Fruit fly (Drosophila melanogaster) whole organism, larva: Measurements from ENCODE around the gene wfs1.

Experiments
- noc ChIP-seq: fragments of 200-800 bp; sonication (Bioruptor generic); optimal IDR thresholded peaks from 3 replicates; lab custom pipeline; 2019; ENCODE audit warnings: missing biosample characterization, mild to moderate bottlenecking, missing genetic modification characterization, moderate library complexity

wfs1 gene

dm6 chr3R:22701793-22702192 is 11.6 kb upstream of the wfs1 start, which contains the start of the genes CG6972 and CCAP:
Gene CG6972 (plus strand): TSS chr3R:22702007.
Gene CCAP (minus strand): TSS chr3R:22702084.
- no peak for TF ChIP-seq noc (tag; lab: Kevin White, UChicago)

- TF ChIP-seq noc (tag; lab: Kevin White, UChicago): no peak
Measured at dm6 chr3R:22698208-22698607, 8.0 kb upstream of the wfs1 start, which contains the start of gene Cyp6d4. Gene Cyp6d4 (plus strand): TSS chr3R:22698319.

- no peak for TF ChIP-seq noc (tag; lab: Kevin White, UChicago)
Measured at dm6 chr3R:22694659-22695058, 4.5 kb upstream of the wfs1 start, which contains the start of gene cd. Gene cd (plus strand): TSS chr3R:22694959.

dm6 chr3R:22686336-22686874 is 3.8 kb downstream of the wfs1 start, which contains the start of the genes Gclm and CG17625:
Gene Gclm (minus strand): TSS chr3R:22686510.
Gene CG17625 (plus strand): TSS chr3R:22686849.
- peak; percentile 67 for TF ChIP-seq noc (tag; lab: Kevin White, UChicago)

dm6 chr3R:22684948-22685253 is 5.3 kb downstream of the wfs1 start:
- no peak for TF ChIP-seq noc (tag; lab: Kevin White, UChicago)

- TF ChIP-seq noc (tag; lab: Kevin White, UChicago): peak; percentile 94
Measured at dm6 chr3R:22684044-22684947, 5.9 kb downstream of the wfs1 start.

- no peak for TF ChIP-seq noc (tag; lab: Kevin White, UChicago)
Measured at dm6 chr3R:22675447-22675846, 14.7 kb downstream of the wfs1 start.

dm6 chr3R:22673528-22673959 is 16.6 kb downstream of the wfs1 start:
- peak; percentile 49 for TF ChIP-seq noc (tag; lab: Kevin White, UChicago)

dm6 chr3R:22672695-22673346 is 17.4 kb downstream of the wfs1 start:
- TF ChIP-seq noc (tag; lab: Kevin White, UChicago): no peak

- no peak for TF ChIP-seq noc (tag; lab: Kevin White, UChicago)
Measured at dm6 chr3R:22669789-22670426, 20.3 kb downstream of the wfs1 start.

dm6 chr3R:22669121-22669520 is 21.1 kb downstream of the wfs1 start:
- no peak for TF ChIP-seq noc (tag; lab: Kevin White, UChicago)

dm6 chr3R:22668622-22669021 is 21.6 kb downstream of the wfs1 start:
- TF ChIP-seq noc (tag; lab: Kevin White, UChicago): no peak

- TF ChIP-seq noc (tag; lab: Kevin White, UChicago): no peak
Measured at dm6 chr3R:22667959-22668316, 22.2 kb downstream of the wfs1 start.

- peak; percentile 61 for TF ChIP-seq noc (tag; lab: Kevin White, UChicago)
Measured at dm6 chr3R:22667284-22667958, 22.8 kb downstream of the wfs1 start.
